Fruit fly (Drosophila melanogaster) whole organism, adult: ENCODE data around the gene blot.

Experiments
- CG11617 ChIP-seq: fragments of 200-800 bp; sonication (Bioruptor generic); optimal IDR thresholded peaks from 2 replicates; lab custom pipeline; 2017; ENCODE audit warnings: mild to moderate bottlenecking, missing biosample characterization, missing genetic modification reagents, missing genetic modification characterization
- CG12768 ChIP-seq: fragments of 200-800 bp; sonication (Bioruptor generic); optimal IDR thresholded peaks from 2 replicates; lab custom pipeline; 2017; ENCODE audit warnings: missing biosample characterization, missing genetic modification characterization, mild to moderate bottlenecking, moderate library complexity, missing genetic modification reagents
- CG14711 ChIP-seq: fragments of 200-800 bp; sonication (Bioruptor generic); optimal IDR thresholded peaks from 2 replicates; lab custom pipeline; 2018; ENCODE audit warnings: missing biosample characterization, mild to moderate bottlenecking, missing genetic modification characterization, moderate library complexity
- CG1620 ChIP-seq: fragments of 200-800 bp; sonication (Bioruptor generic); optimal IDR thresholded peaks from 2 replicates; lab custom pipeline; 2016; ENCODE audit warnings: missing biosample characterization, missing genetic modification characterization
- CG33017 ChIP-seq: fragments of 200-800 bp; sonication (Bioruptor generic); optimal IDR thresholded peaks from 2 replicates; lab custom pipeline; 2018; ENCODE audit warnings: missing biosample characterization, mild to moderate bottlenecking, missing genetic modification characterization, moderate library complexity
- CG5204 ChIP-seq: fragments of 200-800 bp; sonication (Bioruptor generic); optimal IDR thresholded peaks from 2 replicates; lab custom pipeline; 2016; ENCODE audit warnings: missing biosample characterization, missing genetic modification characterization
- CG7045 ChIP-seq: fragments of 200-800 bp; sonication (Bioruptor generic); optimal IDR thresholded peaks from 2 replicates; lab custom pipeline; 2017; ENCODE audit warnings: missing biosample characterization, mild to moderate bottlenecking, missing genetic modification characterization
- CG7101 ChIP-seq: fragments of 200-800 bp; sonication (Bioruptor generic); optimal IDR thresholded peaks from 2 replicates; lab custom pipeline; 2018; ENCODE audit warnings: missing biosample characterization, mild to moderate bottlenecking, missing genetic modification characterization, moderate library complexity
- Clk ChIP-seq: fragments of 200-800 bp; sonication (Bioruptor generic); optimal IDR thresholded peaks from 2 replicates; lab custom pipeline; 2017; ENCODE audit warnings: missing biosample characterization, missing genetic modification characterization
- Crg-1 ChIP-seq: fragments of 200-800 bp; sonication (Bioruptor generic); optimal IDR thresholded peaks from 2 replicates; lab custom pipeline; 2016; ENCODE audit warnings: missing biosample characterization, missing genetic modification characterization
- Hr96 ChIP-seq: fragments of 200-800 bp; sonication (Bioruptor generic); optimal IDR thresholded peaks from 2 replicates; lab custom pipeline; 2016; ENCODE audit warnings: missing biosample characterization, missing genetic modification characterization
- Mnt ChIP-seq: fragments of 200-800 bp; sonication (Bioruptor generic); optimal IDR thresholded peaks from 2 replicates; lab custom pipeline; 2016; ENCODE audit warnings: missing biosample characterization, mild to moderate bottlenecking, missing genetic modification characterization
- bab1 ChIP-seq: fragments of 200-800 bp; sonication (Bioruptor generic); optimal IDR thresholded peaks from 3 replicates; lab custom pipeline; 2019; ENCODE audit warnings: missing biosample characterization, mild to moderate bottlenecking, missing genetic modification characterization, moderate library complexity
- cic ChIP-seq: fragments of 200-800 bp; sonication (Bioruptor generic); optimal IDR thresholded peaks from 2 replicates; lab custom pipeline; 2017; ENCODE audit warnings: missing biosample characterization, mild to moderate bottlenecking, missing genetic modification characterization, moderate library complexity
- cnc ChIP-seq, 2 experiments: fragments of >200 bp; optimal IDR thresholded peaks; 2 replicates each; lab custom pipeline; 2017
- kay ChIP-seq: fragments of 200-800 bp; sonication (Bioruptor generic); peaks from one replicate; lab custom pipeline; 2016; ENCODE audit warnings: missing biosample characterization, missing genetic modification characterization, borderline replicate concordance
- ovo ChIP-seq: fragments of 200-800 bp; sonication (Bioruptor generic); optimal IDR thresholded peaks from 2 replicates; lab custom pipeline; 2016; ENCODE audit warnings: missing biosample characterization, missing genetic modification characterization
- pad ChIP-seq: fragments of 200-800 bp; sonication (Bioruptor generic); optimal IDR thresholded peaks from 3 replicates; lab custom pipeline; 2017; ENCODE audit warnings: missing biosample characterization, missing genetic modification characterization, mild to moderate bottlenecking, moderate library complexity, missing genetic modification reagents
- tj ChIP-seq: fragments of 200-800 bp; sonication (Bioruptor generic); optimal IDR thresholded peaks from 3 replicates; lab custom pipeline; 2017; ENCODE audit warnings: missing biosample characterization, mild to moderate bottlenecking, missing genetic modification characterization, moderate library complexity
- toe ChIP-seq: fragments of 200-800 bp; sonication (Bioruptor generic); optimal IDR thresholded peaks from 2 replicates; lab custom pipeline; 2016; ENCODE audit warnings: missing biosample characterization, missing genetic modification characterization

blot gene

DNA sequence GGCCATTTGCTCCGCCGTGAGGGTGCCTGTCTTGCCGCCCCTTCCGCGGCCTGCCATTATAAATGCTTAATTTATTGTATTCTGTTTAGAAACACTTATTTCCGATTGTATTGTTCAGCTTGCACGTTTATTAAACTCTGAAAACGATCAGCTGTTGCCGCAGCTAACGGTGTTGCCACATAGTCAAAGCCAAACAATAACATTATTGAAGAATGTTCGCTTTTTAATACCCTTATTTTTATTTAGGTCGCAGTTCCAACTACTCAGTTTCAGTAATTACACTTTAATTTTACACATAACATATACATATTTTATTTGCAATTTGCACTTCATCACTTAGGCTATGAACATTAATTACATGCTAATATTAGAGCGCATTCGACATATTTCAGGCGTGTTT, 5.7 kb upstream of the blot start, which contains the start of gene Polr3G:
Polr3G (minus strand) TSS at position 118 of the 400 bp plus-strand sequence.
- peak; percentile 10 for TF ChIP-seq CG7101
- peak; percentile 4 for TF ChIP-seq Mnt
- TF ChIP-seq bab1 (GFP tag; lab: Kevin White, UChicago), result peak; percentile 21
- TF ChIP-seq CG11617 (GFP tag; lab: Kevin White, UChicago), result peak; percentile 18
- no peak for TF ChIP-seq CG5204

DNA sequence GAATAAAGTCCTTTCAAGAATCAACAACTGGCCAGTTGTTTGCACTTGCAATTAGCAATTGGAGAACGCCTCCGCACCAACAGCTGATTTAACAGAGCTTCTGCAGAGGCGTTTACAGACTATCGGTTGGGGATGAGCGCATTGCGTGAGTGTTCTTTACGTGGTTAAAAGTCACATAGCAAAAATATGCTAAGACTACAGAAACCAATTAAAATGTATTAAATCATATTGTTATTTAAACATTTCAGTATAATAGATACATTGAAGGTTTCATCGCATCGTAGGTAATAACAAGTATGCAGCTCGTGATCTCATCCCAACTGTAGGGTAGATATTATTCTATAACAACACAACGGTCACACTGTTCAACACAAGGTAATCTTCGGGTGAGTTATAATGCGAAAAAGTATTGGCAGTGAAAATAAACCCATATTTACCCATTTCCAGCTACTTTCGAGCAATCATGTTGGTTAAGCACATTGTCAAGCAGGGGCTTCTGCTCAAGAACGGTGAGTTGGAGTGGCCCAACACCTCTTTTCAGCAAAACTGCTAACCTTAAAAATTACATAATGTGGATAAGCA, 3.9 kb upstream of the blot start, which contains the start of the genes Sec3 and COX7B:
Sec3 (minus strand) TSS at position 86 of the 582 bp plus-strand sequence.
COX7B (plus strand) TSS at position 346 of the 582 bp plus-strand sequence.
- peak; percentile 51 for TF ChIP-seq Hr96
- TF ChIP-seq CG7045 (GFP tag; lab: Kevin White, UChicago), result peak; percentile 45
- TF ChIP-seq pad, result peak; percentile 51
- TF ChIP-seq ovo (GFP tag; lab: Kevin White, UChicago), result peak; percentile 11
- no peak for TF ChIP-seq kay (GFP tag; lab: Kevin White, UChicago)
- TF ChIP-seq CG33017 (tag; lab: Kevin White, UChicago), result peak; percentile 53
- TF ChIP-seq Crg-1 (GFP tag; lab: Kevin White, UChicago), result peak; percentile 68
- peak; percentile 49 for TF ChIP-seq tj (GFP tag; lab: Kevin White, UChicago)
- no peak for TF ChIP-seq Clk
- TF ChIP-seq toe, result peak; percentile 83
- peak; percentile 80 for TF ChIP-seq CG1620
- TF ChIP-seq CG7101, result peak; percentile 79
- peak; percentile 87 for TF ChIP-seq bab1 (GFP tag; lab: Kevin White, UChicago)
- no peak for TF ChIP-seq cnc (optimal IDR thresholded peaks at IDR 0.05; lab: Kevin White, UChicago)
- peak; percentile 72 for TF ChIP-seq Mnt
- peak; percentile 64 for TF ChIP-seq CG12768 (GFP tag; lab: Kevin White, UChicago)
- TF ChIP-seq CG5204, result no peak
- TF ChIP-seq CG11617 (GFP tag; lab: Kevin White, UChicago), result peak; percentile 67
- TF ChIP-seq cic, result no peak
- TF ChIP-seq CG14711, result peak; percentile 66

DNA sequence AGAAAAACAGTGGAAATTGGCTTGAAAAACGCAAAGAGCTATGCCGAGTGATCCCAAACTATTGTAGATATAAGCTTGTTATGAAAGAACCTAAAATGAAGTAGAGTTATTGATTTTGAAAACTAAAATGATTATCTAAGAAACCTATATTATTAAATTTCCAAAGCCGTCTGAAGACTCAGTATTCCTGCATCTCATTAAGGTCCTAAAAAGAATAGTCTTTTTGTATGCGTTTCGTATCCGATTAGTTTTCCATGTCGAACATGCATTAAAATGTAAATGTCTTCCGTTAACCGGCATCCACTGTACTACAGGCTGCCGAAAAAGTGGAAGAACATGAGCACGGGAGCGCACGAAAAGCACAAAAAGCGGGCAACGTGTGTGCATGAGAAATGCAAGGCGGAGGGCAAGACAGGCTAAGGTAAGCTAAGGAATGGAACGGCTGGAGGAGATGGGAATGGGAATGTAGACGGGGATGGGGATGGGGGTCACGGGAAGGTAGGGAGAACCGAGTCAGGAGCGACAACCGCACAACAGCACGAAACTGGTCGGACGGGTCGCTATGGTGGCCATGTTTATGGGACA, 612 bp downstream of the blot start:
- TF ChIP-seq bab1 (GFP tag; lab: Kevin White, UChicago) (no peak), Crg-1 (GFP tag; lab: Kevin White, UChicago) (no peak), CG33017 (tag; lab: Kevin White, UChicago) (no peak), CG5204 (no peak), cic (no peak), kay (GFP tag; lab: Kevin White, UChicago) (no peak), CG11617 (GFP tag; lab: Kevin White, UChicago) (no peak), ovo (GFP tag; lab: Kevin White, UChicago) (no peak), CG12768 (GFP tag; lab: Kevin White, UChicago) (no peak), pad (no peak), CG7045 (GFP tag; lab: Kevin White, UChicago) (no peak), CG1620 (no peak), Clk (no peak), CG14711 (no peak)

DNA sequence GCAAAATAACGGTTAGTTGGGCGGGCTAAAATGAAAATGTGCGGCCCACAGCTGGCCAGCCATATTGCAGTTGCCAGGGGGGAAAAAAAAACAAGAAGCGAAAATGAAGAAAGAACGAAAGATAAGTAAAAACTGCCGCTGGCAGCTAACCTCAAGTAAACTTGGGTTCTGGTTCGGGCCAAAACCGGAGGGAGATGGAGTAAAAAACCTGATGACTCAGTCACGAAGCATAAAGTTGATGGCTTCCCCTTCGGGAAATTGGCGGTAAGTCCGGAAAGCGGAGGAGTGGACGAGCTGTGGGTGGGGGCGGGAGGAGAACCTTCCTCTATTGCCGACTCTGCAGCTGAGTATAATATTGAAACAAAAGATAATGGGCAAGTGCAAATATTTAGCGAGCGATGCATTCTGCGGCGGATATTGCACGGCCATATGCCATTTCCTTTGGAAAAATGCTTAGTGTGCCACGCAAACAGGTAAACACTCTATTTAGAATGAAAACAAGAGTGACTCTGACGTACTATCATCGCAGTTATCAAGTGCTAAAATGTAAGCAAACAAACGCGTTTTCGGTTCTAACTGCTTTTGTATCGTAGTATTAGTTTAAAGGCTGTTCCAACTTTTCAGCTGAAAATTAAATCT, 2.1 kb downstream of the blot start:
- TF ChIP-seq toe, result no peak
- TF ChIP-seq Mnt, result no peak
- peak; percentile 27 for TF ChIP-seq pad
- TF ChIP-seq Crg-1 (GFP tag; lab: Kevin White, UChicago), result peak; percentile 46
- TF ChIP-seq CG7101, result peak; percentile 32
- TF ChIP-seq cic, result peak; percentile 33
- TF ChIP-seq CG33017 (tag; lab: Kevin White, UChicago), result peak; percentile 29
- no peak for TF ChIP-seq CG1620
- TF ChIP-seq cnc (optimal IDR thresholded peaks at IDR 0.05; lab: Kevin White, UChicago), result no peak
- no peak for TF ChIP-seq Clk
- no peak for TF ChIP-seq bab1 (GFP tag; lab: Kevin White, UChicago)
- TF ChIP-seq CG12768 (GFP tag; lab: Kevin White, UChicago), result peak; percentile 56
- TF ChIP-seq CG14711, result peak; percentile 18
- peak; percentile 76 for TF ChIP-seq kay (GFP tag; lab: Kevin White, UChicago)
- no peak for TF ChIP-seq ovo (GFP tag; lab: Kevin White, UChicago)
- TF ChIP-seq CG11617 (GFP tag; lab: Kevin White, UChicago), result peak; percentile 22
- TF ChIP-seq CG7045 (GFP tag; lab: Kevin White, UChicago), result peak; percentile 10
- no peak for TF ChIP-seq CG5204
- TF ChIP-seq Hr96, result no peak
- peak; percentile 90 for TF ChIP-seq tj (GFP tag; lab: Kevin White, UChicago)

DNA sequence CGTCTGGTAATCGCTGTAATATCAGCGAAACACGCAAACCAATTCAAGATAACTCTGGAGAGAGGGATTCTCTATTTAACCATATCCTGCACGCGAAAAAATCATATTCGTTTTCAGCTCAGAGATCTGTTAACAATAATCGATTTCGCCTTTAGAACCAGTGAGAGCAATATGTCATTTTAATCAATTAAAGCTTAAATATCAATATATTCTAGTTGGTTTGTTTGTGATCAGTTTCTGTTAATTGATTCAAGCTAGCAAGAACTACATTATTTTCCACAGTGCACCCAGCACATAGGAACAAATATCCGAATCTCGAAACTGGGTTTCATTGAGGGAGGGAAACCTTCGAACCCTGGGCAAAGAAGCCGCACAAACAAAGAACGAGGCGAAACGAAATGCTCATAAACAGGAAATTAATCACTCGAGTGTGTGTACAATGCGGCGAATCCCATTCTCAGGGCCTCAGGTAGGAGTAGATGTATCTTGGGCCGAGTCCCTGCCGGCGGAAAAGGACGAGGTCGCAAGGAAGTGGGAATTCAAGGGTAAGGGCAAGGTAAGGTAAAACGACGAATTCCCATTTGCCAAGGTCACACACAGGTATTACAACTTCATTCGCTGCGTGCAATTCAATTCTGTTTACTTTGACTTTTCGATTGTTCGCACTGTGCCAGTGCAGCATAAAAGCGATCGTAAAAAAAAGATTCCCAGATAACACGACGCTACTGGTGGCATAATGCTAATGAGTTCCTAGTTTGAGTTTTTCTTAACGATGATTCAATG, 5.2 kb downstream of the blot start:
- TF ChIP-seq cnc (optimal IDR thresholded peaks at IDR 0.05; lab: Kevin White, UChicago) (no peak), toe (no peak), CG12768 (GFP tag; lab: Kevin White, UChicago) (no peak), CG5204 (no peak), ovo (GFP tag; lab: Kevin White, UChicago) (no peak), kay (GFP tag; lab: Kevin White, UChicago) (no peak), pad (no peak), CG11617 (GFP tag; lab: Kevin White, UChicago) (no peak), Crg-1 (GFP tag; lab: Kevin White, UChicago) (no peak), Mnt (no peak), CG1620 (no peak), Clk (no peak), Hr96 (no peak), CG33017 (tag; lab: Kevin White, UChicago) (no peak), bab1 (GFP tag; lab: Kevin White, UChicago) (no peak), CG7045 (GFP tag; lab: Kevin White, UChicago) (no peak)
